Worm (Caenorhabditis elegans) whole organism, L3 larva: Measurements from ENCODE around the gene srx-42.

ENCODE experiments used
- ama-1 ChIP-seq: fragments of 150-350 bp; optimal IDR thresholded peaks from 2 replicates; lab custom pipeline; 2018
- lin-39 ChIP-seq: fragments of 150-350 bp; optimal IDR thresholded peaks from 2 replicates; lab custom pipeline; 2018; ENCODE audit warnings: missing biosample characterization, missing genetic modification reagents, missing genetic modification characterization
- nhr-23 ChIP-seq: fragments of 150-350 bp; optimal IDR thresholded peaks from 2 replicates; lab custom pipeline; 2014; ENCODE audit warnings: missing biosample characterization, missing genetic modification reagents, missing genetic modification characterization

DNA sequence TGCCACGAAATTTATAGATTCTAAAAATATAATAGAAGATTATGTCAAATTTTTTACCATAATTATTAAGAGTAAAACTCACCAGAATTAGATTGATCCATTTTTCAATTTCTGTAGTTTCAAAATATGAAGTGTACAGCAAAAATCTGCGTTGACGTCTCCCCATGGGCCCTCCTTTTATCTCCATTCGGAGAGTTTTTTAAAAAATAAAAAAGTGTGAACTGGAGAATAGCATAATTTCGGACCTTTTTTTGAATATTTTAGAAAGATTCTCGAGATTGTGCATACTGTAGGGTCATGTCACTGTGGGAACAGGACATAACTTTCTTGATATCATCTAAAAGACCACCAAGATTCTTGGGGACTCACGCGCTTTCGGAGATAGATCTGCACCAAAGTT lies 21.3 kb downstream of the srx-42 start, which contains the start of gene dpr-1:
- TF ChIP-seq ama-1 (lab: Kevin White, UChicago) (no peak), nhr-23 (no peak), lin-39 (tag; lab: Kevin White, UChicago) (no peak)
